Fruit fly (Drosophila melanogaster) whole organism, larva: ENCODE measurements around the gene Taf4.

ENCODE experiments used
- noc ChIP-seq: fragments of 200-800 bp; sonication (Bioruptor generic); optimal IDR thresholded peaks from 3 replicates; lab custom pipeline; 2019; ENCODE audit warnings: missing biosample characterization, mild to moderate bottlenecking, missing genetic modification characterization, moderate library complexity

Taf4 gene

DNA sequence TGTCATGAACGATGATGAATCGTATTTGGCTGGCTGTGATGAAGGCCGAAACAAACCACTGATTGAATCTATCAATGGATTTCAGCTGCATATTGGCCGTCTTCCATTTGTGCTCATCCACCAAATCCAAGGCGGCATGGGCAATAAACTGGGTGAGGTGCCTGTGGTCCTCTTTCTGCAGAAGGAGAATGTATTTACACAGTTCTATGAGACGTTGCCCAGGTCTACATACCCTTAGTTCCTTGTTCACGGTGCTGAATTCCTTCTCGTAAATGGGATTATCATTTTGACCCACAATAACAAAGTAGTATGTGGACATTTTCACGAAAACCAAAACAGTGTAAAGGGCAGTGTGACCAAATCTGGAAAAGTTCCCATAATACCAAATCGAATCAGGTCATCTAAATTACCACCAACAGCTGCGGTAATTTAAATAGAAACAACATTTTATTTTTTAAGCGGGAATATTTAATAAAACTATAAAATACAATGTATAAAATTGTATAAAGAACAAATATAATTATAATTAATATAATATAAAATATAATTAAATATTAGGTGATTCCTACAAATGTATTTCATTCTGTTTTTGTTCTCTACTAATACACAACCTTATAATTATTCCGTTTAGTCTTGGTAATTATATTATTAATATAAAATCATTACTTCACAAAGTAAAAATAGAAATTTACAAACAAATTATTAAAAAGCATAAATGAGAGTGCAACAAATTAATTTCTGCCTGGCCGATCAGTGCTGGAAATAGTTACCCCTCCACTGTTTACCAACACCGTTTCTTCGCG, 18.5 kb downstream of the Taf4 start, which contains the start of the genes Trs20 and elg1:
Gene Trs20 (minus strand): TSS at position 369 of the 803 bp plus-strand sequence.
Gene elg1 (plus strand): TSS at position 765 of the 803 bp plus-strand sequence.
- TF ChIP-seq noc (tag; lab: Kevin White, UChicago) = peak; percentile 43

DNA sequence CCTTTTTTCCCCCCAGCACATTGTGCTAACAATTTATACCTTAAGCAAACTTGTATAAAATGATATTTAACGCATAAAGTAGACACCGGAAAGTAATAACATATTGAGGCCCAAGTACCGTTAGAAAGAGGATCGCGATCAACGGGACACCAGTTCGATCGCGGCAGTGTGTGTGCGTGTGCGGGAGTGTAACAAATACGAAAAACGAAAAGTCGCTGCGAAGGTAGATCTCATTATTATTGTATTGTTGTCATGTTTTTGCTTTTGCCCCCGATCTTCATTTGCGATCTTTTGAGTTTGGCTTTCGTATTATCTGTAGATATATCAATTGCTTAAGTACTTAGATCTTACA, 19.0 kb downstream of the Taf4 start:
- TF ChIP-seq noc (tag; lab: Kevin White, UChicago) = no peak

DNA sequence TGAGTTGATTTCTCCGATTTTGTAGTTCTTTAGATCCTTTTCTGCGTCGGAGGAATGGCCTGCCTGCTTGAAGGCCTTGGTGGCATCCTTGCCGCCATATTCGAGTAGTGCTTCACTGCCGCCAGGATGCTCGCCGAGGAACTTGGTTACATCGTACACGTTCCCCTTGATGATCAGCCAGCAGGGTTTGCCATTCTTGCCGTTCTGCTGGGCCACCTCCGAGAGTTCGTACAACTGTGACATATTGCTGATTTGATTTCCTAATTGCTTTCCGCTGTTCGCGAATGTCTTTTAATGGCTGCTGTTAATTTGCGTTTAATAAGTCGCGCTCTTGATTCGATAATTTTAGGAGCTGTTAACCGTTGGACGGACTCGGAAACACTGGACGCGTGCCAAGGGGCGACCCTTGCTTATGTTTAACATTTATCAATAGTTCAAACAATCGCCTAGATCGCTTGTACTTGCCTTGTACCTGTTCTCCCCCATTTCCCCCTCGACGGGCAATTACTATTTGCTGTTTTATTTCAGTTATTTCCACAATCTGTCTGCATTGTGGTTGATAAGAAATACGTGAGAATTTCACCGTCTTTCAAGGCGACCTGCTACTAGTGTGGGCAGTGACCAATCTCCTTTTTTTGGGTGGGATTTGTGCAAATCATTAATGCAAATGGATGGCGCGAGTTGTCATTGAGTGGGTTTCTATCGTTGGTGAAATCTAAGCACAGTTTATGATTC, 24.0 kb downstream of the Taf4 start:
- peak; percentile 82 for TF ChIP-seq noc (tag; lab: Kevin White, UChicago)

DNA sequence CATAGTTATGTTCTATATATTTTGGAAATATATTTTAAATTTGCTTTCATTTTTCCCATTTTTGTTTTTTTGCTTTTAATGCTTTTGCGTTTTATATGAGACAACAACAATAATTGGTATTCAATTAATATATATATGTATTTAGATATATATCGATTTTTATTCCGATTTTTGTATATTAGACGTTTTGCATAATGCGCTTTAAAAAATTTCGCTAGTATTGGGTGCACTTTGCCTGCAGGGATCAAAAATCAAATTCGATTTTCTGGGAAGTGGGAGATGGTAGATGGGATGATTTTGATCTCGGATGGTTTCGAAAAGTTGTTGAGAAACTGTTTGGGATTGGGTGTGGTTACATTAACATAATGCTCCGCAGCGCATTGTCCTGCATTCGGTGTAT, 24.8 kb downstream of the Taf4 start, which contains the start of gene CG5157:
Gene CG5157 (minus strand): TSS at position 101 of the 400 bp plus-strand sequence.
- TF ChIP-seq noc (tag; lab: Kevin White, UChicago) = no peak

DNA sequence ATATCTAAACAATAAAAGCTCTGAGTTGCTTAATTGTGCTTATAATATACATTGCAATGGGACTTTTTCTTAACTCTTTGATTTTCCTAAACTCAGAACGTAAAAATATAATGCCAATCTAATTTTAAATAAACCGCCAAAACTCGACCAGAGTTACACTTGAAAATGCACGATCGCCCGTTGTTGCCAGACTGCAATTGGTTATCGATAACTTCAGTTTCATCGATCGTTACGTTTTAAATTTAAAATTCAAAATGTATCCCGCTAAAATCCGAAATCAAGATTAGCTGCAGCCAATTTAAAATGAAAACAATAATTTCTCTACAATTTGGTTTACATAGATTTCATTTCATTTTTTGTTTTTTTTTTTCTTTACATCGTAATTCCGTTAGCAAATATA, 26.1 kb downstream of the Taf4 start:
- no peak for TF ChIP-seq noc (tag; lab: Kevin White, UChicago)

DNA sequence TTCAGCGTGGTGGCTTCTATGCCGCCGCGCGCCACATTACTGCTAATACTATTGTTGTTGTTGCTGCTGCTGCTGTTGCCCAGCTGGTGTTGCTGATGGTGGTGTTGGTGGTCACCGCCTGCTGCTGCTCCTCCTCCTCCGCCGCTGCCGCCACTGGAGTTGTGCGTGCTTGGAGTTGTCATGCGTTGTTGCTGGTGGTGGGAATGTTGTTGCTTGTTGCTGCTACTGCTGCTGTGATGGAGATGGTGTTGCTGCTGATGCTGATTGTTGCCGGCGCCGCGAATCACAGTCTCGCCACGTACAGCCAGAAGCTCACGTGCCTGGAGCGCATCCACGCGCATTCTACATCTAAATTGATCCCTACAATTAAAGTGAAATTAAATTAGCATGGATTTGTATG, 28.5 kb downstream of the Taf4 start:
- no peak for TF ChIP-seq noc (tag; lab: Kevin White, UChicago)

DNA sequence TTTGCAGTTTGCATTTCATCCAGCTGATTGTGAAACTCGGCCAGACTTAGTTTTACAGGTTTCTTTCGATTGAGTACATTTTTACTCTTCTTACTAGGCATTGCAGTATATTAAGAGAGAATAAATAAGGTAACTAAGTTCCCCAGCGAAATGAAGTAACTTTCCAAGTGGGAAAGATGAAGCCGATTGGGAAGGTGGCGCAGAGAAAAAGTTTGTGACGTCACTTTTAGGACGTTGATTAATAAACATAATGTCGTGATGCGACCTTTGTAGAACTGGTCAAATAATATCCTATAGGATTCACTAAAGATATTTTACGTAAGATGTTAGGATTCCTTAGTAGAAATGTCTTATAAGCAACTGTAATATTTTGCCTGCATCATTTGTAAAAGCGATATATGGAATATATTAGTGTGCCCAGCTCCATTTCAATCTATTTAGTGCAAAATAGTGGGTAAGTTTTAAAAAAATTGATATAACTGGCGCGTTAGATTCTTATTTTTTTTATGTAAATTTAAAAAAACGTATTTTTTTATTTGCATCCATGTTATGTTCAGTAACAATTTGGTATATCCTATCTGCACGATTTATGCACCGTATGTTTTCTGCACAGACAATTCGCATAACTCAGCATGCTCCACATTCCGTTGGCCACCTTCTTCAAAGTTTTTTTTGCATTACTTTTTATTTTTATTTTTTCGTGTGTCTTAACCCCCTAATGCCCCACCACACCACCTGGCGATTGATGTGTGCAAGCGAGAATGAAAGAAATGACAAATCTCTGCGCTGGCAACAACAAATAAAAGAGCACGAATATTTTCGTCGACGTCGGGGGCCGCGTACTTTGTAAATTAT, 30.9 kb downstream of the Taf4 start, which contains the start of gene CG32152:
Gene CG32152 (minus strand): TSS at position 352 of the 855 bp plus-strand sequence.
- TF ChIP-seq noc (tag; lab: Kevin White, UChicago) = no peak

DNA sequence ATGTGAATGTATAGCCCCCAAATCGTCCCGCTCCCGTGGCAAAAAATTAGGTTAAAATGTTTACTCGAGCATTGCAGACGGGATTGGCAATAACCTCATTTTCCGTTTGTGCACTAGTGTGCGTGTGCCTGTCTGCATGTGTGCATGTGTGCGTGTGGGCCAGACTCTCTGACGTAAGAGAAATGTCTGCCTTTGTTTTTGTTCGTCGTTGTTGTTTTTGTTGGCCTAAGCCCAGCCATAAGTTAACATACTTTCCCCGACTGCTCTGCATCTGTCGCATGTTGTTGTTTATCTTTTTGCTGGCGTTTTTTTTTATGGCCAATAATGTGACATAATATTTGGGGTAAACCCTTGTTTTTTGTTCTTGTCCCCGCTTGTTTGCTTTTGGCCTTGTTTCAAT, 32.3 kb downstream of the Taf4 start:
- TF ChIP-seq noc (tag; lab: Kevin White, UChicago) = no peak

DNA sequence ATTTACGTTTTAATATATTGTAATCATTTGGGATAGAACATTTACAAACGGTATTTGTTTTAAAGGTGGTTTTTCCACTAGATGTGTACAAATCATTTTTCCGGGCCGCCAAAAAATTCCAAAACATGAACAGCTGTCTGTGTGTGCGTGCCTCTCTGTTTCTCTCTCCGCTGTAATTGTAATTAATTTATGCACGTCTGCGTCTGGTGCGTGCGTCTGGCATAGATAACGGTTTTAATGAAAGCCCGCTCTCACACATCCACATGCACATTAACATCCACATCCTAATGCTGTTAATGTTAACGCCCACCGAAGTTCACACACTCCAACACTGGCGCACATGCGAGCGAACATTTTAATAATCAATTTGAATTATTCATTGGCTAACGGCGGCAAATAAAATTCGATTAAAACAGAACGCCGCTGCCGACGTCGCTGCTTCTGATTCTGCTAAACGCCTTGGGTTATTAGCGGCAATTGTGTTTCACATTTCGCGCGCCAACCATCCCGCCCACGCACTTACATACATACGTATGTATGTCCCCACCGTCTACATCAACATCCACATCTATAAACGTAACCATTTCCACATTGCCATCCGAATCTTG, 33.0 kb downstream of the Taf4 start:
- no peak for TF ChIP-seq noc (tag; lab: Kevin White, UChicago)

DNA sequence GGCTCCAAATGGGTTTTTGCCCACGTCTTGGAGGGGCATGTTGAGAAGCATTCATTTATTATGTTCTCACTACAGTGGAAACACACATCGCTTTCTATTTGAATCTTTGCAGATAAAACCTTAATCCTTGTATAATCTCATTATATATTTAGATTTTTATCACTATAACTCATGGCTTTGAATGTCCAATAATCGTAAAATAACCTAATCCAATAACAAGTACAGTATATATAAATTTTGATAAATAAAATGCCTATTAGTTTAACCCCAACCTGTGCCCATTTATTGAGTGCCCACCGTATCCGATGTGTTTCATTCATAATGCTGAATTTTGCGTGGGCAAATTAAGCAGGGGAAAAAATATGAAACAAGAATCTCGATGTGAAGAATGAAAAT, 33.5 kb downstream of the Taf4 start:
- peak; percentile 71 for TF ChIP-seq noc (tag; lab: Kevin White, UChicago)

DNA sequence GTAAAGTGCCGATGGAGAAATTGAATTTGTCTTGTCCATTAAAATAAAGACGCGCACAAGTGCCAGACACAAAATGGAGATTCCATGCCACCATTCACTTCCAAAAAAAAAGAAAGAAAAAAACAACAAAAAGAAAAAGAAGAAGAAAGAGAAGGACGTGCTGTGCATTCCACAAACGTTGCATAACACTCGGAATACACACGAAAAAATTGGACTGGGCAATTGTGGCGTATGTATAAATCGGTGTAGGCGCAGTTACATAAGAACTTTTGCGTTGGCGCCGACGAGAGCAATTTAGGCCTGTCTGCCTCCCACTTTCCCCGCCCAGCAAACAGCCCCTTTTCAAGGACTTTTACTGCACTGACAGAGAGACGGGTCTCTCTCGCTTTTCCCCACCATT, 34.3 kb downstream of the Taf4 start:
- TF ChIP-seq noc (tag; lab: Kevin White, UChicago) = no peak

DNA sequence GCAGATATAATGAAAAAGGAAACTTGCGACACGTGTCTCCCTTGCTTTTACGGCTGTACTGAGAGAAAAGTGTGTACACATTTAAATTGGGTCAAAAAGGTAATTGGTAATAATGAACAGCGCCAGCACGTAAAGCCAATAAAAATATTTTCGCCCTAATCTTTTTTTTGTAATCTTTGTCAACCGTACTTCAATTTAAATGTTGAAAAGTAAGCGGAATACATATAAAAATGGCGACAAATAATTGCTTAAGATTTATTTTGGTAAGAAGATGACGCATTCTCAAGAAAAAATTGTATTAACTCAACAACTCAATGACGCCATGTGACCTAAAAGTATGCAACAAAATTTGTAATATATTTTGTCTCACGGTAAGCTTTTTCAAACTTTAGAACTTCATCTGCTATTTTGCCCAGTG, 34.8 kb downstream of the Taf4 start:
- no peak for TF ChIP-seq noc (tag; lab: Kevin White, UChicago)

DNA sequence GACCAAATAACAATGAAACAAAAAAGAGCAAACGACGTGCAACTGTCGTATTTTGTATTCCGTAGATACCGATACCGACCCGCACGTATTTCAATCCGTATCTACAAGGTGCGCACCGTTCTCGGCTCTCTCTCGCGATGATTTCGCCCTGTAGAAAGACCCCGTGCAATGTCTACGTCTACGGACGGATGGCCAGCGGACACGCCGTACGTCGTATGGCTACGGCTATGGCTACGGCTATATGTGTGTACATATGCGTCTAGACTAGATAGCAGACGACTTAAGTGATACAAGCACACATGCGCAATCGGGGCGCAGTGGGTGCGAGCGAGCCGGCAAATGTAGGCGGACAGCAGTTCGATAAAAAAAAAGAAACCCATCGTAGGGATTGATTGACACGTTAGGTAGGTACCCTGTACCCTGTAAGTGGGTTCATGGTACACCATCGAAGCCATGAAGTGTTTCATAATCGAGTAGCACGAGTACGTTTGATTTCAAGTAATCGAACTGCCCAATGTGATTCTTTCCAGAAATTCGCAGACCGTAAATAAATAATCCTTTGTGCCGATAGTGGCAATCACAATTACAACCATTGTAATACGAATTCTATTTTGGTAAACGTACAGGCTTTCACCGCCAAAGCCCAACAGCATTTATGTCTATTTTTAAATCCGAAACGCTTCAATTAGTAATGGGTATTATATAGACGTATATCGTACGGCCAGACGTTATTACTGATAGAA, 36.6 kb downstream of the Taf4 start:
- peak; percentile 40 for TF ChIP-seq noc (tag; lab: Kevin White, UChicago)

DNA sequence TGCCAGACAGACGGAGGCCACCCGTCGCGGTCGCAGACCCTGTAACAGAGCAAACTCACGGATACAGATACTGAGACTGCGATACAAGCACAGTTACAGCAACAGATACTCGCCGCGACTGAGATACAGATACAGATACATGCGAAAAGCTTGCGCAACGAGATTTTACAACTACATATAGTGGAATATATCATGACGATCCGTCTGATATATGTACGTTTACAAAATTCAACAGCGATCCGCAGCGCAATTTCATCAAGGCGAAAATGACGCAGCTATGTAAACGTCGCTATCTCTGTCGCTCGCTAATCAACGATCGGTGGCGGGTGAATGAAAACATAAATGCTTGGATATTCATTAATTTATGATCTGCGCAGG, 37.1 kb downstream of the Taf4 start:
- TF ChIP-seq noc (tag; lab: Kevin White, UChicago) = no peak
